Worm (Caenorhabditis elegans) whole organism, L1 larva: ENCODE data around the gene tpra-1.
A peak's percentile ranks its signal among the peaks of the same experiment; 100 is the strongest.

ENCODE experiments used
- C16A3.4 ChIP-seq: fragments of 150-350 bp; optimal IDR thresholded peaks from 2 replicates; lab custom pipeline; 2014; ENCODE audit warnings: missing biosample characterization, missing genetic modification characterization
- F16B12.6 ChIP-seq: fragments of 150-350 bp; optimal IDR thresholded peaks from 2 replicates; lab custom pipeline; 2014; ENCODE audit warnings: missing biosample characterization, missing genetic modification characterization
- alr-1 ChIP-seq: fragments of 200-800 bp; sonication (Bioruptor generic); optimal IDR thresholded peaks from 2 replicates; lab custom pipeline; 2018; ENCODE audit warnings: borderline replicate concordance, mild to moderate bottlenecking, missing genetic modification characterization, missing compliant biosample characterization
- aly-2 ChIP-seq: fragments of 150-350 bp; optimal IDR thresholded peaks from 2 replicates; lab custom pipeline; 2014; ENCODE audit warnings: missing biosample characterization, missing genetic modification characterization
- blmp-1 ChIP-seq: fragments of 150-350 bp; optimal IDR thresholded peaks from 2 replicates; lab custom pipeline; 2014; ENCODE audit warnings: missing biosample characterization, missing genetic modification characterization
- ceh-63 ChIP-seq: fragments of 200-800 bp; sonication (Bioruptor generic); optimal IDR thresholded peaks from 2 replicates; lab custom pipeline; 2018; ENCODE audit warnings: mild to moderate bottlenecking, missing genetic modification characterization, missing compliant biosample characterization
- efl-1 ChIP-seq, 4 experiments: fragments of 150-350 bp; optimal IDR thresholded peaks in 3 of 4; peaks in 1 of 4; 1 replicate in 1 of 4; 2 replicates in 3 of 4; lab custom pipeline; 2014; ENCODE audit warnings: missing biosample characterization in 2 of 4, missing genetic modification characterization in 2 of 4, missing genetic modification reagents in 2 of 4
- egl-13 ChIP-seq: sonication (generic microtip); optimal IDR thresholded peaks from 2 replicates; lab custom pipeline; 2016; ENCODE audit warnings: missing genotype, missing genetic modification reagents, missing genetic modification characterization, missing compliant biosample characterization
- elt-2 ChIP-seq: sonication (generic microtip); optimal IDR thresholded peaks from 2 replicates; lab custom pipeline; 2016; ENCODE audit warnings: missing genetic modification characterization, mild to moderate bottlenecking, inconsistent platforms, missing compliant biosample characterization, missing genetic modification reagents
- hlh-4 ChIP-seq: sonication (generic microtip); optimal IDR thresholded peaks from 2 replicates; lab custom pipeline; 2016; ENCODE audit warnings: mild to moderate bottlenecking, missing genetic modification characterization, missing compliant biosample characterization
- lin-13 ChIP-seq: fragments of 150-350 bp; optimal IDR thresholded peaks from 2 replicates; lab custom pipeline; 2014; ENCODE audit warnings: missing biosample characterization, missing genetic modification reagents, missing genetic modification characterization
- lin-14 ChIP-seq: fragments of 200-800 bp; sonication (Bioruptor generic); optimal IDR thresholded peaks from 2 replicates; lab custom pipeline; 2018; ENCODE audit warnings: mild to moderate bottlenecking, missing genetic modification characterization, moderate library complexity, missing compliant biosample characterization
- lin-35 ChIP-seq, 2 experiments: fragments of 150-350 bp; optimal IDR thresholded peaks; 2 replicates each; lab custom pipeline; 2014; ENCODE audit warnings: missing biosample characterization in 2 of 2, missing genetic modification characterization in 2 of 2, missing genetic modification reagents in 2 of 2
- lir-3 ChIP-seq: sonication (generic microtip); optimal IDR thresholded peaks from 2 replicates; lab custom pipeline; 2016; ENCODE audit warnings: mild to moderate bottlenecking, missing genetic modification characterization, moderate library complexity, missing compliant biosample characterization; ENCODE audit not compliant: poor library complexity
- lsy-2 ChIP-seq, 2 experiments: fragments of 150-350 bp; optimal IDR thresholded peaks; 2 replicates each; lab custom pipeline; 2014; ENCODE audit warnings: missing biosample characterization in 2 of 2, missing genetic modification characterization in 2 of 2
- nhr-12 ChIP-seq: sonication (generic microtip); optimal IDR thresholded peaks from 2 replicates; lab custom pipeline; 2017; ENCODE audit warnings: missing biosample characterization, missing genetic modification characterization
- nhr-20 ChIP-seq: sonication (generic microtip); optimal IDR thresholded peaks from 2 replicates; lab custom pipeline; 2016; ENCODE audit warnings: mild to moderate bottlenecking, missing genetic modification characterization, missing compliant biosample characterization
- nhr-71 ChIP-seq: sonication (generic microtip); optimal IDR thresholded peaks from 2 replicates; lab custom pipeline; 2016; ENCODE audit warnings: mild to moderate bottlenecking, missing genetic modification characterization, moderate library complexity, missing compliant biosample characterization
- nhr-76 ChIP-seq: sonication (generic microtip); optimal IDR thresholded peaks from 2 replicates; lab custom pipeline; 2017; ENCODE audit warnings: missing biosample characterization, missing genetic modification characterization
- nhr-84 ChIP-seq: sonication (generic microtip); optimal IDR thresholded peaks from 2 replicates; lab custom pipeline; 2017; ENCODE audit warnings: missing biosample characterization, missing genetic modification characterization
- nhr-85 ChIP-seq: sonication (generic microtip); peaks from one replicate; lab custom pipeline; 2016; ENCODE audit warnings: missing genetic modification characterization, inconsistent platforms, missing compliant biosample characterization
- pax-3 ChIP-seq: fragments of 200-800 bp; sonication (Bioruptor generic); optimal IDR thresholded peaks from 2 replicates; lab custom pipeline; 2018; ENCODE audit warnings: mild to moderate bottlenecking, missing genetic modification characterization, moderate library complexity, missing compliant biosample characterization
- rnt-1 ChIP-seq: sonication (generic microtip); optimal IDR thresholded peaks from 2 replicates; lab custom pipeline; 2016; ENCODE audit warnings: mild to moderate bottlenecking, missing genetic modification characterization, moderate library complexity, missing compliant biosample characterization
- snpc-4 ChIP-seq: fragments of 150-350 bp; optimal IDR thresholded peaks from 2 replicates; lab custom pipeline; 2014; ENCODE audit warnings: missing biosample characterization, missing genetic modification characterization
- unc-30 ChIP-seq: sonication (generic microtip); optimal IDR thresholded peaks from 2 replicates; lab custom pipeline; 2017; ENCODE audit warnings: missing biosample characterization, missing genetic modification characterization
- unc-86 ChIP-seq: sonication (generic microtip); optimal IDR thresholded peaks from 2 replicates; lab custom pipeline; 2016; ENCODE audit warnings: missing genetic modification characterization, missing compliant biosample characterization
- vab-15 ChIP-seq: sonication (generic microtip); optimal IDR thresholded peaks from 2 replicates; lab custom pipeline; 2017; ENCODE audit warnings: missing genotype, mild to moderate bottlenecking, missing genetic modification characterization, missing compliant biosample characterization
- ztf-11 ChIP-seq, 2 experiments: sonication (generic microtip); optimal IDR thresholded peaks; 2 replicates each; lab custom pipeline; 2016 to 2017; ENCODE audit warnings: missing genetic modification characterization in 2 of 2, missing biosample characterization in 1 of 2, missing compliant biosample characterization in 1 of 2
- ztf-4 ChIP-seq: fragments of 150-350 bp; optimal IDR thresholded peaks from 2 replicates; lab custom pipeline; 2014; ENCODE audit warnings: missing biosample characterization, missing genetic modification characterization

tpra-1 gene

DNA sequence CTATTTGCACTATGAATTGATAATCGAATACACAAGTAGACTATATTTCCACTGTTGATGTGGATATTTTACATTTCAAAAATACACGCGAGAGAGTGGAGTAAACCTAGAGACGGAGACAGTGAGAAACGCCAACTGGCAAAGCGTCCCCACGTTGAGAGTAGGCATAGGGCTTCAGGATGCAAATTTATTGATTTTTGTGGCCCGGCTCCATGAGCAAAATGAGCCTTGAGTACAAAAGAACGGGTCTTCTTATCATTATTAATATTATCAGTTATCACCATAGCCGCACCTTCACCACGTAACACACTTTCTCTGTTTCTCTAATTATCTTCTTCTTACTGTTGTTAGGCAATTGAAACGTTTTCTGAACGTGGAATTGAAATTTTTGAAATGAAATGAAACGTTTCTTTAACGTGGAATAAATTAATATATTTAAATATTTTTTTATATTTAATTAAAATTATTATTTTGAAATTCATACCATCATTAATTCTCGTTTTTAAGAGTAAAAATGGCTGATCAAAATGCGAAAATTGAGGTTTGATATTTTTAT, 30.6 kb downstream of the tpra-1 start, which contains the start of gene bre-1:
TSS of gene bre-1 (plus strand) at position 506 of the 556 bp plus-strand sequence.
- TF ChIP-seq efl-1 (optimal IDR thresholded peaks at IDR 0.05; lab: Kevin White, UChicago), result no peak
- TF ChIP-seq efl-1 (GFP tag; optimal IDR thresholded peaks at IDR 0.05 in 1 of 2; lab: Kevin White, UChicago), result peak in 1 of 2 experiments; percentile 83
- TF ChIP-seq rnt-1 (tag; lab: Kevin White, UChicago), result peak; percentile 24
- peak; percentile 47 for TF ChIP-seq elt-2 (tag; lab: Kevin White, UChicago)
- TF ChIP-seq pax-3, result no peak

DNA sequence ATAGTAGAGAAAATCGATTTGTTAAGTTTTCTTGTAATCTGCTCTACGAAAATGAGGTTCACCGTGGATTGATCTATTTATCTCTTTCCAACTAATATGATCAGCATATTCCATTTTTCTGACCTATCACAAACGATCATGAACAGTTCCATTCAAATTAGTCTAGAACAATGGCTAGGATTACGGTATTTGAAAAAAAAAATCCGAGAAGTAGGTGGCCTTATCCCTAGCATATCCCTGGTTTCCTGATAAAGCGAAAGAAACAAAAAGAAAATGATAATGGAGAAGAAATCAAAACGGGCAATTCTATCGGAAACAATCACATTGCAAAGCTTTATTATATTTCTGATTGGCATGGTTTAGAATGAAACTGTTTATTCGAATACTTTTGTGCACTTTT, 36.5 kb downstream of the tpra-1 start, which contains the start of gene mltn-12:
TSS of gene mltn-12 (plus strand) at position 301 of the 400 bp plus-strand sequence.
- TF ChIP-seq nhr-71 (no peak), ceh-63 (no peak)

- TF ChIP-seq nhr-12 (tag; lab: Kevin White, UChicago) (no peak), lir-3 (tag; lab: Kevin White, UChicago) (no peak), nhr-84 (no peak), alr-1 (tag; lab: Kevin White, UChicago) (no peak), blmp-1 (tag; lab: Kevin White, UChicago) (no peak), lin-35 (GFP tag; optimal IDR thresholded peaks at IDR 0.05; lab: Kevin White, UChicago) (no peak), egl-13 (tag; lab: Kevin White, UChicago) (no peak), ceh-63 (no peak)
These were observed 38.2 kb downstream of the tpra-1 start for ce11 chrIV:8994487-8994886.

DNA sequence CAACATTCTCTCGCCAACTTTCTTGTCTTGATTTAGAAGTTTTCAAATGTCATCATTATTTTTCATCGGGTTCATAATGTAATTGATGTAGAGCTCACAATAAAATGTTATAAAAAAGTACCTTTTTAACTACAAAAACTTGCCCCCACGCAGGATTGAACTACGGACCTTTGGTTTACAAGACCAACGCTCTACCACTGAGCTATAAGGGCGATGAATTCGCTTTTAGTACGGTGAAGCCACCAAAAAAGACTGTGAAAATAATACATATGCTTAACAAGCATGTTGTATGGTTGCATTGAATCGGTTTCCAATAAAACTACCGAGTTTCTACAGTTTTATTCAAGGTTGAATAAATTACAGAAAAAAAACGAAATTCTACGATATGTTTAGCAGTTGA, 44.4 kb downstream of the tpra-1 start:
- TF ChIP-seq nhr-12 (tag; lab: Kevin White, UChicago) (no peak), aly-2 (tag; lab: Kevin White, UChicago) (no peak), ztf-4 (tag; lab: Kevin White, UChicago) (no peak), lin-13 (GFP tag; lab: Kevin White, UChicago) (no peak), nhr-76 (tag; lab: Kevin White, UChicago) (no peak), unc-30 (no peak), nhr-20 (no peak)

ce11 chrIV:9001184-9001583, 44.9 kb downstream of the tpra-1 start:
- TF ChIP-seq snpc-4 (tag; lab: Kevin White, UChicago), result peak; percentile 79
- no peak for TF ChIP-seq alr-1 (tag; lab: Kevin White, UChicago)
- TF ChIP-seq, all 84 proteins: peak for 1

ce11 chrIV:9002636-9003035, 46.3 kb downstream of the tpra-1 start, which contains the start of gene C53D6.8:
Gene C53D6.8, minus strand, starts transcription at chrIV:9002736.
- TF ChIP-seq hlh-4 (tag; lab: Kevin White, UChicago) (no peak), unc-86 (tag; lab: Kevin White, UChicago) (no peak), C16A3.4 (tag; lab: Kevin White, UChicago) (no peak), ceh-63 (no peak), nhr-85 (no peak)

DNA sequence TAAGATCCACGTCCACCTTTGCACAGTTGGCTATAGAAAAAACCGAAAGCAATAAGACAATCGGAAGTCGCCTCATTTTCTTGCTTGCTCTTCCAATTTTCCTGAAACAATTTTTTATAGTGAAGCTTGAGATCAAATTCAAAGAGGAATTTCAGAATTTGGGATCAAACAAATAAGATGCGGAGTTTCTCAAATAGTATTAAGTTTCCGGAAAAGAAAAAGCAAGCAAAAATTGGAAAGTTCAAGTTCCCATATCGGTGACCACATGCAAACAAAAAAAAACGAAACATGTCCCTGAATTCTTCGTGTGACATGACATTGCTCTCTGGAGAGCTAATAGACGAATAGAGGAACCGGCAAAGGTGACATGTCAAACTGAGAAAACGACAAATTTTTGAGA, 49.0 kb downstream of the tpra-1 start, which contains the start of gene unc-129:
TSS of gene unc-129 (minus strand) at position 101 of the 400 bp plus-strand sequence.
- no peak for TF ChIP-seq lsy-2 (tag; optimal IDR thresholded peaks at IDR 0.05; lab: Kevin White, UChicago)
- TF ChIP-seq elt-2 (tag; lab: Kevin White, UChicago), result no peak
- no peak for TF ChIP-seq efl-1 (optimal IDR thresholded peaks at IDR 0.05; lab: Kevin White, UChicago)
- peak in 1 of 2 experiments; percentile 38 for TF ChIP-seq efl-1 (GFP tag; optimal IDR thresholded peaks at IDR 0.05 in 1 of 2; lab: Kevin White, UChicago)
- TF ChIP-seq vab-15 (tag; lab: Kevin White, UChicago), result no peak
- no peak for TF ChIP-seq lin-13 (GFP tag; lab: Kevin White, UChicago)
- TF ChIP-seq ztf-11 (tag; optimal IDR thresholded peaks at IDR 0.05; lab: Kevin White, UChicago), result no peak
- TF ChIP-seq F16B12.6 (tag; lab: Kevin White, UChicago), result no peak
- TF ChIP-seq lin-14 (GFP tag; lab: Kevin White, UChicago), result peak; percentile 10
